Worm (Caenorhabditis elegans): Measurements from ENCODE around the gene T26E4.7.
"Not testable (repeated sequence)": the region's sequence is repeated elsewhere in the genome, so short reads cannot be mapped to it uniquely, and the experiment has no call there.

ce11 chrV:15754731-15755130 is 38.6 kb upstream of the T26E4.7 start, which contains the start of gene str-8:
- TF ChIP-seq nhr-42 (GFP tag; IDR thresholded peaks at IDR 0.05); nhr-77 (tag; optimal IDR thresholded peaks at IDR 0.05); ces-1 (GFP tag; optimal IDR thresholded peaks at IDR 0.05); D1046.2 (GFP tag; IDR thresholded peaks at IDR 0.05); ZK546.5 (tag; optimal IDR thresholded peaks at IDR 0.05): not testable (repeated sequence)

Measured in whole organism, L4 larva.